Worm (Caenorhabditis elegans) whole organism, L4 larva: ENCODE data around the gene fbxb-61.

ENCODE experiments used
- F26F4.8 ChIP-seq: fragments of 200-800 bp; sonication (Bioruptor generic); conservative IDR thresholded peaks from 2 replicates; pipeline ENCODE4 v1.3.6; 2022; ENCODE audit warnings: missing genetic modification characterization, missing compliant biosample characterization
- T20F7.1 ChIP-seq: fragments of 200-800 bp; sonication (Bioruptor generic); optimal IDR thresholded peaks from 2 replicates; lab custom pipeline; 2018; ENCODE audit warnings: mild to moderate bottlenecking, missing genetic modification characterization, missing compliant biosample characterization
- T26A8.4 ChIP-seq: fragments of 200-800 bp; sonication (Bioruptor generic); IDR thresholded peaks from 2 replicates; pipeline ENCODE4 v1.3.6; 2022; ENCODE audit warnings: missing genetic modification characterization, missing compliant biosample characterization
- Y105C5A.15 ChIP-seq: fragments of 200-800 bp; sonication (Bioruptor generic); IDR thresholded peaks from 2 replicates; pipeline ENCODE4 v1.3.6; 2022; ENCODE audit warnings: missing genetic modification characterization, missing compliant biosample characterization
- ceh-28 ChIP-seq: fragments of 150-350 bp; optimal IDR thresholded peaks from 2 replicates; lab custom pipeline; 2014; ENCODE audit warnings: missing biosample characterization, missing genetic modification reagents, missing genetic modification characterization
- daf-12 ChIP-seq: fragments of 150-350 bp; optimal IDR thresholded peaks from 2 replicates; lab custom pipeline; 2014; ENCODE audit warnings: missing biosample characterization, missing genetic modification reagents, missing genetic modification characterization
- daf-8 ChIP-seq: fragments of 200-800 bp; sonication (Bioruptor generic); IDR thresholded peaks from 2 replicates; pipeline ENCODE4 v1.3.6; 2022; ENCODE audit warnings: missing genetic modification characterization, missing compliant biosample characterization
- dpl-1 ChIP-seq: fragments of 150-350 bp; optimal IDR thresholded peaks from 2 replicates; lab custom pipeline; 2014; ENCODE audit warnings: missing biosample characterization, missing genetic modification reagents, missing genetic modification characterization
- egl-27 ChIP-seq: sonication (generic microtip); optimal IDR thresholded peaks from 3 replicates; lab custom pipeline; 2017; ENCODE audit warnings: missing biosample characterization, missing genetic modification reagents, missing genetic modification characterization
- fkh-10 ChIP-seq: fragments of 150-350 bp; optimal IDR thresholded peaks from 2 replicates; lab custom pipeline; 2014; ENCODE audit warnings: missing biosample characterization, missing genetic modification reagents, missing genetic modification characterization
- gei-8 ChIP-seq: fragments of 200-800 bp; sonication (Bioruptor generic); optimal IDR thresholded peaks from 2 replicates; lab custom pipeline; 2018; ENCODE audit warnings: mild to moderate bottlenecking, missing genetic modification characterization, missing compliant biosample characterization
- hlh-11 ChIP-seq: fragments of 200-800 bp; sonication (Bioruptor generic); optimal IDR thresholded peaks from 2 replicates; lab custom pipeline; 2018; ENCODE audit warnings: mild to moderate bottlenecking, missing genetic modification characterization, missing compliant biosample characterization
- lin-29 ChIP-seq: fragments of 200-800 bp; sonication (Bioruptor generic); IDR thresholded peaks from 2 replicates; pipeline ENCODE4 v1.3.6; 2022; ENCODE audit warnings: missing genetic modification reagents, missing genetic modification characterization, missing compliant biosample characterization
- lsy-2 ChIP-seq, 2 experiments: fragments of 150-350 bp in 1 of 2; sonication (generic microtip) in 1 of 2; optimal IDR thresholded peaks; 2 replicates each; lab custom pipeline; 2014 to 2017; ENCODE audit warnings: missing biosample characterization in 2 of 2, missing genetic modification characterization in 2 of 2
- madf-5 ChIP-seq, 2 experiments: fragments of 200-800 bp; sonication (Bioruptor generic); IDR thresholded peaks; 2 replicates each; pipeline ENCODE4 v1.3.6; 2022; ENCODE audit warnings: missing compliant biosample characterization in 2 of 2, missing genetic modification characterization in 2 of 2
- madf-9 ChIP-seq: fragments of 200-800 bp; sonication (Bioruptor generic); conservative IDR thresholded peaks from 2 replicates; pipeline ENCODE4 v1.3.6; 2022; ENCODE audit warnings: missing genetic modification reagents, missing genetic modification characterization, missing compliant biosample characterization
- mdt-29 ChIP-seq: fragments of 200-800 bp; sonication (Bioruptor generic); IDR thresholded peaks from 2 replicates; pipeline ENCODE4 v1.3.6; 2022; ENCODE audit warnings: missing genetic modification reagents, missing genetic modification characterization, missing compliant biosample characterization
- mes-2 ChIP-seq: sonication (generic microtip); optimal IDR thresholded peaks from 2 replicates; lab custom pipeline; 2016; ENCODE audit warnings: missing genotype, mild to moderate bottlenecking, missing genetic modification characterization, missing compliant biosample characterization; ENCODE audit not compliant: poor library complexity, severe bottlenecking
- nhr-10 ChIP-seq: fragments of 150-350 bp; optimal IDR thresholded peaks from 2 replicates; lab custom pipeline; 2014; ENCODE audit warnings: missing biosample characterization, missing genetic modification characterization
- nhr-11 ChIP-seq: fragments of 150-350 bp; optimal IDR thresholded peaks from 2 replicates; lab custom pipeline; 2014; ENCODE audit warnings: missing biosample characterization, missing genetic modification characterization
- nhr-237 ChIP-seq: sonication (generic microtip); optimal IDR thresholded peaks from 2 replicates; lab custom pipeline; 2017; ENCODE audit warnings: missing biosample characterization, missing genetic modification characterization
- nhr-42 ChIP-seq: fragments of 200-800 bp; sonication (Bioruptor generic); IDR thresholded peaks from 2 replicates; pipeline ENCODE4 v1.3.6; 2022; ENCODE audit warnings: missing genetic modification characterization, missing compliant biosample characterization
- nhr-48 ChIP-seq: sonication (generic microtip); optimal IDR thresholded peaks from 2 replicates; lab custom pipeline; 2016; ENCODE audit warnings: mild to moderate bottlenecking, missing genetic modification characterization, missing compliant biosample characterization
- nhr-6 ChIP-seq: fragments of 150-350 bp; optimal IDR thresholded peaks from 2 replicates; lab custom pipeline; 2014; ENCODE audit warnings: missing biosample characterization, missing genetic modification characterization
- nhr-77 ChIP-seq: fragments of 150-350 bp; optimal IDR thresholded peaks from 2 replicates; lab custom pipeline; 2014; ENCODE audit warnings: missing biosample characterization, missing genetic modification characterization
- pha-4 ChIP-seq, 2 experiments: fragments of 150-350 bp in 1 of 2; fragments of 200-800 bp in 1 of 2; sonication (Bioruptor generic) in 1 of 2; IDR thresholded peaks in 1 of 2; optimal IDR thresholded peaks in 1 of 2; 2 replicates each; pipeline versions ENCODE4 v1.3.6 to Lab custom; 2014 to 2022; ENCODE audit warnings: missing genetic modification characterization in 2 of 2, missing genetic modification reagents in 2 of 2, missing biosample characterization in 1 of 2, missing compliant biosample characterization in 1 of 2
- saeg-2 ChIP-seq: fragments of 200-800 bp; sonication (Bioruptor generic); IDR thresholded peaks from 2 replicates; pipeline ENCODE4 v1.3.6; 2022; ENCODE audit warnings: missing genetic modification reagents, missing genetic modification characterization, missing compliant biosample characterization
- snpc-4 ChIP-seq: fragments of 150-350 bp; optimal IDR thresholded peaks from 2 replicates; lab custom pipeline; 2014; ENCODE audit warnings: missing biosample characterization, missing genetic modification characterization
- tra-1 ChIP-seq: fragments of 200-800 bp; sonication (Bioruptor generic); IDR thresholded peaks from 2 replicates; pipeline ENCODE4 v1.3.6; 2022; ENCODE audit warnings: missing genetic modification reagents, missing genetic modification characterization, missing compliant biosample characterization
- unc-130 ChIP-seq: sonication (generic microtip); optimal IDR thresholded peaks from 2 replicates; lab custom pipeline; 2016; ENCODE audit warnings: missing genetic modification reagents, missing genetic modification characterization, missing compliant biosample characterization
- unc-39 ChIP-seq: sonication (generic microtip); optimal IDR thresholded peaks from 2 replicates; lab custom pipeline; 2017; ENCODE audit warnings: missing biosample characterization, missing genetic modification characterization
- unc-62 ChIP-seq, 3 experiments: fragments of 150-350 bp in 1 of 3; sonication (generic microtip); optimal IDR thresholded peaks in 2 of 3; peaks in 1 of 3; 1 replicate in 1 of 3; 2 replicates in 2 of 3; lab custom pipeline; 2014 to 2017; ENCODE audit warnings: missing biosample characterization in 3 of 3, missing genetic modification characterization in 3 of 3, missing genetic modification reagents in 3 of 3, missing genotype in 1 of 3
- vab-7 ChIP-seq: fragments of 200-800 bp; sonication (Bioruptor generic); IDR thresholded peaks from 2 replicates; pipeline ENCODE4 v1.3.6; 2022; ENCODE audit warnings: missing genetic modification reagents, missing genetic modification characterization, missing compliant biosample characterization
- zfp-2 ChIP-seq: sonication (generic microtip); optimal IDR thresholded peaks from 2 replicates; lab custom pipeline; 2016; ENCODE audit warnings: mild to moderate bottlenecking, missing genetic modification characterization, missing compliant biosample characterization
- zfp-3 ChIP-seq: fragments of 200-800 bp; sonication (Bioruptor generic); conservative IDR thresholded peaks from 2 replicates; pipeline ENCODE4 v1.3.6; 2022; ENCODE audit warnings: missing genetic modification reagents, missing genetic modification characterization, missing compliant biosample characterization
- zip-11 ChIP-seq: fragments of 200-800 bp; sonication (Bioruptor generic); IDR thresholded peaks from 2 replicates; pipeline ENCODE4 v1.3.6; 2022; ENCODE audit warnings: missing genetic modification characterization, missing compliant biosample characterization
- zip-2 ChIP-seq: fragments of 150-350 bp; optimal IDR thresholded peaks from 2 replicates; lab custom pipeline; 2014; ENCODE audit warnings: missing biosample characterization, missing genetic modification characterization

Gene fbxb-61

ce11 chrV:19329263-19329662 is 25.3 kb downstream of the fbxb-61 start, which contains the start of gene fbxb-65:
Gene fbxb-65, plus strand, starts transcription at chrV:19329563.
- TF ChIP-seq snpc-4 (tag; lab: Kevin White, UChicago) (no peak), unc-62 (GFP tag; optimal IDR thresholded peaks at IDR 0.05 in 1 of 2; lab: Kevin White, UChicago) (peak in 1 of 2 experiments; percentile 13), unc-62 (tag; optimal IDR thresholded peaks at IDR 0.05; lab: Kevin White, UChicago) (no peak)

- TF ChIP-seq F26F4.8 (GFP tag; lab: Robert Waterston, UW) (no peak), mdt-29 (GFP tag; lab: Robert Waterston, UW) (no peak), unc-62 (GFP tag; optimal IDR thresholded peaks at IDR 0.05 in 1 of 2; lab: Kevin White, UChicago) (no peak), unc-62 (tag; optimal IDR thresholded peaks at IDR 0.05; lab: Kevin White, UChicago) (no peak), mes-2 (no peak), ceh-28 (tag; lab: Kevin White, UChicago) (peak; percentile 62)
Measured at ce11 chrV:19337333-19337732, 33.4 kb downstream of the fbxb-61 start.

- no peak for TF ChIP-seq daf-12 (tag; lab: Kevin White, UChicago)
- TF ChIP-seq unc-39 (tag; lab: Kevin White, UChicago), result no peak
- TF ChIP-seq madf-9, result no peak
- no peak for TF ChIP-seq nhr-11 (tag; lab: Kevin White, UChicago)
- TF ChIP-seq zfp-3 (GFP tag; lab: Robert Waterston, UW), result no peak
- no peak for TF ChIP-seq tra-1
- TF ChIP-seq nhr-237 (tag; lab: Kevin White, UChicago), result no peak
- no peak for TF ChIP-seq zfp-2 (tag; lab: Kevin White, UChicago)
- no peak for TF ChIP-seq egl-27 (tag; lab: Kevin White, UChicago)
- TF ChIP-seq nhr-42, result no peak
- TF ChIP-seq fkh-10 (GFP tag; lab: Kevin White, UChicago), result no peak
- no peak for TF ChIP-seq nhr-6 (tag; lab: Kevin White, UChicago)
- no peak for TF ChIP-seq pha-4 (GFP tag; IDR thresholded peaks at IDR 0.05; lab: Robert Waterston, UW)
- TF ChIP-seq pha-4 (tag; optimal IDR thresholded peaks at IDR 0.05; lab: Kevin White, UChicago), result no peak
- TF ChIP-seq vab-7 (GFP tag; lab: Robert Waterston, UW), result no peak
- no peak for TF ChIP-seq madf-5 (GFP tag; IDR thresholded peaks at IDR 0.05; lab: Robert Waterston, UW)
Measured at ce11 chrV:19351944-19352343, 48.0 kb downstream of the fbxb-61 start.

- TF ChIP-seq Y105C5A.15 (GFP tag; lab: Robert Waterston, UW) (no peak), nhr-48 (tag; lab: Kevin White, UChicago) (no peak), nhr-10 (tag; lab: Kevin White, UChicago) (no peak), T26A8.4 (GFP tag; lab: Robert Waterston, UW) (no peak), vab-7 (GFP tag; lab: Robert Waterston, UW) (no peak), zip-11 (no peak), T20F7.1 (GFP tag; lab: Kevin White, UChicago) (no peak), dpl-1 (GFP tag; lab: Kevin White, UChicago) (no peak), hlh-11 (tag; lab: Kevin White, UChicago) (no peak), lsy-2 (tag; optimal IDR thresholded peaks at IDR 0.05; lab: Kevin White, UChicago) (no peak), snpc-4 (tag; lab: Kevin White, UChicago) (no peak), gei-8 (no peak), zip-2 (tag; lab: Kevin White, UChicago) (no peak), daf-8 (GFP tag; lab: Robert Waterston, UW) (no peak), saeg-2 (no peak), lin-29 (GFP tag; lab: Robert Waterston, UW) (no peak), unc-130 (GFP tag; lab: Kevin White, UChicago) (no peak), nhr-77 (no peak)
Measured at ce11 chrV:19354506-19354905, 50.6 kb downstream of the fbxb-61 start.
